Worm (Caenorhabditis elegans): Measurements from ENCODE around the gene pnk-4.

pnk-4 gene

ce11 chrX:5140177-5140576, 52.5 kb downstream of the pnk-4 start (continued):
- peak; percentile 43; the same call in 1 of the 2 replicates for TF ChIP-seq pha-4 (GFP tag; IDR thresholded peaks at IDR 0.05)
- no peak for TF ChIP-seq pha-4 (tag; optimal IDR thresholded peaks at IDR 0.05)
- TF ChIP-seq T26A8.4 (GFP tag; IDR thresholded peaks at IDR 0.05), result no peak
- TF ChIP-seq hlh-30 (tag; optimal IDR thresholded peaks at IDR 0.05; ENCODE audit: insufficient read depth), result peak; percentile 11
- TF ChIP-seq dmd-9 (GFP tag; IDR thresholded peaks at IDR 0.05), result no peak
- no peak for TF ChIP-seq php-3 (GFP tag; IDR thresholded peaks at IDR 0.05)
- no peak for TF ChIP-seq nhr-11 (tag; optimal IDR thresholded peaks at IDR 0.05)
- TF ChIP-seq arid-1 (GFP tag; conservative IDR thresholded peaks at IDR 0.05), result no peak
- 0 out of 2 replicates have a peak, but pooled peaks have one; percentile 24 for TF ChIP-seq tra-1 (GFP tag; IDR thresholded peaks at IDR 0.05)
- TF ChIP-seq nhr-76 (tag; optimal IDR thresholded peaks at IDR 0.05), result no peak
- no peak for TF ChIP-seq fkh-10 (GFP tag; optimal IDR thresholded peaks at IDR 0.05)
- TF ChIP-seq ztf-11 (tag; optimal IDR thresholded peaks at IDR 0.05), result no peak
- no peak for TF ChIP-seq T20F7.1 (GFP tag; optimal IDR thresholded peaks at IDR 0.05)
- no peak for TF ChIP-seq spr-3 (GFP tag; optimal IDR thresholded peaks at IDR 0.05)
- no peak for TF ChIP-seq F10B5.3 (tag; optimal IDR thresholded peaks at IDR 0.05)
- no peak for TF ChIP-seq Y75B8A.6 (GFP tag; IDR thresholded peaks at IDR 0.05)
- TF ChIP-seq lin-39 (tag; optimal IDR thresholded peaks at IDR 0.05), result no peak
- TF ChIP-seq ctbp-1 (GFP tag; IDR thresholded peaks at IDR 0.05), result peak; percentile 42; the same call in 1 of the 2 replicates
- no peak for TF ChIP-seq ZK546.5 (tag; optimal IDR thresholded peaks at IDR 0.05)
- no peak for TF ChIP-seq nhr-42 (GFP tag; IDR thresholded peaks at IDR 0.05)
- no peak for TF ChIP-seq lin-1 (GFP tag; IDR thresholded peaks at IDR 0.05)
- TF ChIP-seq dve-1 (tag; optimal IDR thresholded peaks at IDR 0.05; ENCODE audit: insufficient read depth), result no peak
